Fruit fly (Drosophila melanogaster) whole organism, embryonic: ENCODE results near the gene mei-P22.

Experiments used
- Ada2b ChIP-seq: fragments of 200-800 bp; sonication (Bioruptor generic); IDR thresholded peaks from 2 replicates; pipeline ENCODE4 v1.3.6; 2022; ENCODE audit warnings: missing biosample characterization, missing genetic modification characterization
- CG12299 ChIP-seq: fragments of 200-800 bp; sonication (Bioruptor generic); optimal IDR thresholded peaks from 2 replicates; lab custom pipeline; 2018; ENCODE audit warnings: missing biosample characterization, mild to moderate bottlenecking, missing genetic modification characterization
- CG13894 ChIP-seq: fragments of 200-800 bp; sonication (Bioruptor generic); optimal IDR thresholded peaks from 3 replicates; lab custom pipeline; 2018; ENCODE audit warnings: missing biosample characterization, mild to moderate bottlenecking, missing genetic modification characterization, moderate library complexity
- CG15073 ChIP-seq: fragments of 200-800 bp; sonication (Bioruptor generic); optimal IDR thresholded peaks from 2 replicates; lab custom pipeline; 2016; ENCODE audit warnings: missing biosample characterization, missing genetic modification characterization
- CG2712 ChIP-seq: fragments of 200-800 bp; optimal IDR thresholded peaks from 3 replicates; lab custom pipeline; 2019; ENCODE audit warnings: missing biosample characterization, mild to moderate bottlenecking, missing genetic modification characterization, moderate library complexity
- CG3726 ChIP-seq: fragments of 200-800 bp; sonication (Bioruptor generic); IDR thresholded peaks from 3 replicates; pipeline ENCODE4, ENCODE4 v1.3.6; 2022; ENCODE audit warnings: missing biosample characterization, missing genetic modification characterization
- CG4282 ChIP-seq: fragments of 200-800 bp; sonication (Bioruptor generic); optimal IDR thresholded peaks from 2 replicates; lab custom pipeline; 2016; ENCODE audit warnings: missing biosample characterization, missing genetic modification characterization
- CG4424 ChIP-seq: fragments of 200-800 bp; sonication (Bioruptor generic); optimal IDR thresholded peaks from 3 replicates; lab custom pipeline; 2016; ENCODE audit warnings: missing biosample characterization, missing genetic modification characterization
- CG4730 ChIP-seq: fragments of 200-800 bp; sonication (Bioruptor generic); IDR thresholded peaks from 2 replicates; pipeline ENCODE4 v1.3.6; 2022; ENCODE audit warnings: missing biosample characterization, missing genetic modification characterization
- CG4820 ChIP-seq: fragments of 200-800 bp; sonication (Bioruptor generic); optimal IDR thresholded peaks from 3 replicates; lab custom pipeline; 2016; ENCODE audit warnings: missing biosample characterization, missing genetic modification characterization
- CG5180 ChIP-seq: fragments of 200-800 bp; sonication (Bioruptor generic); optimal IDR thresholded peaks from 3 replicates; lab custom pipeline; 2017; ENCODE audit warnings: missing biosample characterization, missing genetic modification characterization, mild to moderate bottlenecking, moderate library complexity, missing genetic modification reagents
- CG7987 ChIP-seq: fragments of 200-800 bp; sonication (Bioruptor generic); optimal IDR thresholded peaks from 2 replicates; lab custom pipeline; 2018; ENCODE audit warnings: missing biosample characterization, mild to moderate bottlenecking, missing genetic modification characterization, moderate library complexity
- CG8765 ChIP-seq: fragments of 200-800 bp; sonication (Bioruptor generic); IDR thresholded peaks from 2 replicates; pipeline ENCODE4 v1.3.6; 2022; ENCODE audit warnings: missing biosample characterization, missing genetic modification characterization
- Deaf1 ChIP-seq: fragments of 200-800 bp; optimal IDR thresholded peaks from 3 replicates; lab custom pipeline; 2019; ENCODE audit warnings: missing biosample characterization, mild to moderate bottlenecking, missing genetic modification characterization, moderate library complexity
- Dip2 ChIP-seq: fragments of 200-800 bp; sonication (Bioruptor generic); IDR thresholded peaks from 2 replicates; pipeline ENCODE4 v1.3.6; 2022; ENCODE audit warnings: missing biosample characterization, missing genetic modification characterization
- Doc2 ChIP-seq: fragments of 200-800 bp; sonication (Bioruptor generic); IDR thresholded peaks from 2 replicates; pipeline ENCODE4 v1.3.6; 2022; ENCODE audit warnings: missing biosample characterization, missing genetic modification characterization
- Drgx ChIP-seq: fragments of 200-800 bp; sonication (Bioruptor generic); IDR thresholded peaks from 2 replicates; pipeline ENCODE4 v1.3.6; 2022; ENCODE audit warnings: missing biosample characterization, missing genetic modification characterization
- Elba2 ChIP-seq: fragments of 200-800 bp; sonication (Bioruptor generic); optimal IDR thresholded peaks from 3 replicates; lab custom pipeline; 2016; ENCODE audit warnings: missing biosample characterization, missing genetic modification characterization
- Gsc ChIP-seq: fragments of 200-800 bp; sonication (Bioruptor generic); IDR thresholded peaks from 2 replicates; pipeline ENCODE4 v1.3.6; 2022; ENCODE audit warnings: missing biosample characterization, missing genetic modification characterization
- HLH4C ChIP-seq: fragments of 200-800 bp; sonication (Bioruptor generic); IDR thresholded peaks from 3 replicates; pipeline ENCODE4 v1.3.6; 2022; ENCODE audit warnings: missing biosample characterization, missing genetic modification characterization; ENCODE audit not compliant: partially characterized antibody
- Hr51 ChIP-seq, 2 experiments: fragments of 200-800 bp; sonication (Bioruptor generic); optimal IDR thresholded peaks; 2 replicates in 1 of 2; 3 replicates in 1 of 2; lab custom pipeline; 2016 to 2018; ENCODE audit warnings: missing biosample characterization in 2 of 2, missing genetic modification characterization in 2 of 2, mild to moderate bottlenecking in 1 of 2, moderate library complexity in 1 of 2
- Lhr ChIP-seq: fragments of 200-800 bp; sonication (Bioruptor generic); optimal IDR thresholded peaks from 3 replicates; lab custom pipeline; 2017; ENCODE audit warnings: mild to moderate bottlenecking, missing biosample characterization, missing genetic modification reagents, missing genetic modification characterization
- MBD-R2 ChIP-seq: fragments of 200-800 bp; sonication (Bioruptor generic); IDR thresholded peaks from 2 replicates; pipeline ENCODE4 v1.3.6; 2022; ENCODE audit warnings: missing biosample characterization, missing genetic modification characterization
- Neu2 ChIP-seq: fragments of 200-800 bp; sonication (Bioruptor generic); optimal IDR thresholded peaks from 3 replicates; lab custom pipeline; 2016; ENCODE audit warnings: missing biosample characterization, missing genetic modification characterization, borderline replicate concordance
- TFAM ChIP-seq: fragments of 200-800 bp; sonication (Bioruptor generic); optimal IDR thresholded peaks from 2 replicates; lab custom pipeline; 2017; ENCODE audit warnings: missing biosample characterization, missing genetic modification characterization, inconsistent platforms
- ab ChIP-seq: fragments of 200-800 bp; sonication (Bioruptor generic); optimal IDR thresholded peaks from 2 replicates; lab custom pipeline; 2016; ENCODE audit warnings: missing biosample characterization, missing genetic modification characterization
- aop ChIP-seq: fragments of 200-800 bp; sonication (Bioruptor generic); IDR thresholded peaks from 2 replicates; pipeline ENCODE4 v1.3.6; 2022; ENCODE audit warnings: missing biosample characterization, missing genetic modification characterization
- br ChIP-seq: fragments of >200 bp; optimal IDR thresholded peaks from 2 replicates; lab custom pipeline; 2017
- chm ChIP-seq: fragments of 200-800 bp; sonication (Bioruptor generic); IDR thresholded peaks from 2 replicates; pipeline ENCODE4 v1.3.6; 2022; ENCODE audit warnings: missing biosample characterization, missing genetic modification characterization
- eve ChIP-seq, 2 experiments: fragments of >200 bp; optimal IDR thresholded peaks; 2 replicates each; lab custom pipeline; 2017; ENCODE audit warnings: missing biosample characterization in 2 of 2, missing genetic modification characterization in 2 of 2
- fd96Cb ChIP-seq: fragments of 200-800 bp; sonication (Bioruptor generic); optimal IDR thresholded peaks from 2 replicates; lab custom pipeline; 2018; ENCODE audit warnings: missing biosample characterization, mild to moderate bottlenecking, missing genetic modification characterization, moderate library complexity
- gcm ChIP-seq: fragments of 200-800 bp; sonication (Bioruptor generic); optimal IDR thresholded peaks from 2 replicates; lab custom pipeline; 2019; ENCODE audit warnings: missing biosample characterization, mild to moderate bottlenecking, missing genetic modification characterization, moderate library complexity
- hbn ChIP-seq: fragments of 200-800 bp; sonication (Bioruptor generic); IDR thresholded peaks from 2 replicates; pipeline ENCODE4 v1.3.6; 2022; ENCODE audit warnings: missing biosample characterization, missing genetic modification characterization; ENCODE audit not compliant: partially characterized antibody
- her ChIP-seq: fragments of 200-800 bp; sonication (Bioruptor generic); optimal IDR thresholded peaks from 2 replicates; lab custom pipeline; 2016; ENCODE audit warnings: missing biosample characterization, missing genetic modification characterization
- lola ChIP-seq, 3 experiments: fragments of >200 bp in 2 of 3; fragments of 200-800 bp in 1 of 3; sonication (Bioruptor generic) in 1 of 3; optimal IDR thresholded peaks; 2 replicates each; lab custom pipeline; 2017 to 2019; ENCODE audit warnings: missing biosample characterization in 3 of 3, missing genetic modification characterization in 3 of 3, mild to moderate bottlenecking in 1 of 3, moderate library complexity in 1 of 3
- luna ChIP-seq: fragments of 200-800 bp; sonication (Bioruptor generic); optimal IDR thresholded peaks from 2 replicates; lab custom pipeline; 2016; ENCODE audit warnings: missing biosample characterization, missing genetic modification characterization
- nom ChIP-seq: fragments of 200-800 bp; sonication (Bioruptor generic); optimal IDR thresholded peaks from 2 replicates; lab custom pipeline; 2017; ENCODE audit warnings: missing biosample characterization, missing genetic modification characterization, mild to moderate bottlenecking, moderate library complexity, missing genetic modification reagents
- org-1 ChIP-seq: fragments of 200-800 bp; sonication (Bioruptor generic); optimal IDR thresholded peaks from 2 replicates; lab custom pipeline; 2017; ENCODE audit warnings: missing biosample characterization, missing genetic modification characterization
- peb ChIP-seq: fragments of 200-800 bp; sonication (Bioruptor generic); IDR thresholded peaks from 2 replicates; pipeline ENCODE4 v1.3.6; 2022; ENCODE audit warnings: missing biosample characterization, missing genetic modification characterization
- pho ChIP-seq: fragments of 200-800 bp; sonication (Bioruptor generic); optimal IDR thresholded peaks from 2 replicates; lab custom pipeline; 2016; ENCODE audit warnings: missing biosample characterization, missing genetic modification characterization
- phol ChIP-seq: fragments of 200-800 bp; sonication (Bioruptor generic); optimal IDR thresholded peaks from 3 replicates; lab custom pipeline; 2018; ENCODE audit warnings: missing biosample characterization, mild to moderate bottlenecking, missing genetic modification characterization, moderate library complexity
- pita ChIP-seq: fragments of 200-800 bp; sonication (Bioruptor generic); optimal IDR thresholded peaks from 2 replicates; lab custom pipeline; 2017; ENCODE audit warnings: missing biosample characterization, mild to moderate bottlenecking, missing genetic modification characterization
- pros ChIP-seq: fragments of 200-800 bp; sonication (Bioruptor generic); optimal IDR thresholded peaks from 3 replicates; lab custom pipeline; 2019; ENCODE audit warnings: missing biosample characterization, mild to moderate bottlenecking, missing genetic modification characterization, moderate library complexity
- pum ChIP-seq: fragments of 200-800 bp; sonication (Bioruptor generic); optimal IDR thresholded peaks from 2 replicates; lab custom pipeline; 2016; ENCODE audit warnings: missing biosample characterization, missing genetic modification characterization
- ranshi ChIP-seq: fragments of 200-800 bp; sonication (Bioruptor generic); IDR thresholded peaks from 2 replicates; pipeline ENCODE4 v1.3.6; 2022; ENCODE audit warnings: missing biosample characterization, missing genetic modification characterization
- run ChIP-seq: fragments of 200-800 bp; sonication (Bioruptor generic); optimal IDR thresholded peaks from 3 replicates; lab custom pipeline; 2018; ENCODE audit warnings: missing biosample characterization, mild to moderate bottlenecking, missing genetic modification characterization
- sens ChIP-seq: fragments of 200-800 bp; sonication (Bioruptor generic); peaks from one replicate; lab custom pipeline; 2016; ENCODE audit warnings: missing biosample characterization, missing genetic modification characterization
- trem ChIP-seq: fragments of 200-800 bp; optimal IDR thresholded peaks from 3 replicates; lab custom pipeline; 2019; ENCODE audit warnings: missing biosample characterization, mild to moderate bottlenecking, missing genetic modification characterization, moderate library complexity
- usp ChIP-seq: fragments of >200 bp; optimal IDR thresholded peaks from 2 replicates; lab custom pipeline; 2017; ENCODE audit warnings: missing biosample characterization, missing genetic modification characterization
- vvl ChIP-seq: fragments of 200-800 bp; sonication (Bioruptor generic); IDR thresholded peaks from 2 replicates; pipeline ENCODE4 v1.3.6; 2022; ENCODE audit warnings: missing biosample characterization, missing genetic modification characterization
- yki ChIP-seq: fragments of >200 bp; optimal IDR thresholded peaks from 3 replicates; lab custom pipeline; 2018

mei-P22 gene

DNA sequence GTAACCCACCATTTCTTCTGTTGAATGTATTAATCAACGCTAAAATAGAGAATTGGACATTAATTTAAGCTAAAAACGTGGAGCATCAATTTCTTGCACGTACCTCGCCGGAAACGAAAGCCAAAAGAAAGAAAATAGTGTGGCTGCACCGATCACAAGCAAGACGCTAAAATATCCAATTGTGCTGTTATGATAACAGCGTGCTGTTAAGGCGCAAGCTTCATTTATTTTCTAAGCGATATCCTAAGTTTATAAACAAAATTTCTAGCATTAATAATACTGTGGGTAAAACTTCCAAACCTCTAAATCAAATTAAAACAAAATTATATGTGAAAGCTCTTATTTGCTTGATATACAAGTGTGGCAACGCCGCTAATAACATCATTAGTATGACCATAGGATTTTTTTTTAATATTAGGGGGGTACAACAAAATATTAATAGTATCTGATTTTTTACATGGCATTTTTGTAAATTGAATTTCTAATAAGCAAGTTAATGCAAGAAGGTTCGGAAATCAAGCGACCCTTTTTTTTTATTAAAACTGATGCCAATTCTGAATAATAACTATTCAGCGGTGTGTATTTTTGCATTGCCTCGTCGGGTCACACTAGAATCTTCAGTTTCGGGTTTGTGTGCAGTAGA lies 2.9 kb upstream of the mei-P22 start, which contains the start of the genes RpL18 and Neos (continued):
- TF ChIP-seq ab (GFP tag; lab: Kevin White, UChicago) (no peak), sens (GFP tag; lab: Kevin White, UChicago) (peak; percentile 95), usp (GFP tag; lab: Kevin White, UChicago) (no peak), pros (GFP tag; lab: Kevin White, UChicago) (no peak), chm (GFP tag; lab: Robert Waterston, UW) (peak; percentile 76), nom (GFP tag; lab: Kevin White, UChicago) (peak; percentile 82), fd96Cb (peak; percentile 5), gcm (peak; percentile 71), ranshi (GFP tag; lab: Robert Waterston, UW) (peak; percentile 57), CG4282 (GFP tag; lab: Kevin White, UChicago) (peak; percentile 45), CG2712 (tag; lab: Kevin White, UChicago) (peak; percentile 74), Gsc (GFP tag; lab: Robert Waterston, UW) (no peak), Dip2 (GFP tag; lab: Robert Waterston, UW) (no peak), phol (tag; lab: Kevin White, UChicago) (peak; percentile 67), CG7987 (GFP tag; lab: Kevin White, UChicago) (peak; percentile 91), CG4730 (peak; percentile 23; the same call in 1 of the 2 replicates), hbn (GFP tag; lab: Robert Waterston, UW) (no peak), CG5180 (GFP tag; lab: Kevin White, UChicago) (no peak), Neu2 (GFP tag; lab: Kevin White, UChicago) (no peak), Lhr (peak; percentile 76), pho (GFP tag; lab: Kevin White, UChicago) (peak; percentile 74), HLH4C (GFP tag; lab: Robert Waterston, UW) (no peak), CG8765 (GFP tag; lab: Robert Waterston, UW) (no peak), TFAM (GFP tag; lab: Kevin White, UChicago) (no peak), Doc2 (GFP tag; lab: Robert Waterston, UW) (no peak), Hr51 (GFP tag; optimal IDR thresholded peaks at IDR 0.05; lab: Kevin White, UChicago) (peak; percentile 54 to 68), lola (GFP tag; optimal IDR thresholded peaks at IDR 0.05; lab: Kevin White, UChicago) (peak in 1 of 3 experiments; percentile 50), CG15073 (GFP tag; lab: Kevin White, UChicago) (no peak), CG4424 (peak; percentile 72), vvl (GFP tag; lab: Robert Waterston, UW) (peak; percentile 69), CG4820 (GFP tag; lab: Kevin White, UChicago) (peak; percentile 46), eve (GFP tag; optimal IDR thresholded peaks at IDR 0.05; lab: Kevin White, UChicago) (no peak), luna (GFP tag; lab: Kevin White, UChicago) (peak; percentile 36), trem (tag; lab: Kevin White, UChicago) (peak; percentile 79), aop (GFP tag; lab: Robert Waterston, UW) (no peak), CG3726 (GFP tag; lab: Robert Waterston, UW) (no peak), pita (GFP tag; lab: Kevin White, UChicago) (no peak), yki (lab: Kevin White, UChicago) (no peak), br (lab: Kevin White, UChicago) (no peak), Elba2 (peak; percentile 14), Deaf1 (tag; lab: Kevin White, UChicago) (no peak), pum (GFP tag; lab: Kevin White, UChicago) (peak; percentile 43), MBD-R2 (peak; percentile 61; the same call in 1 of the 2 replicates), CG12299 (tag; lab: Kevin White, UChicago) (peak; percentile 59), run (tag; lab: Kevin White, UChicago) (peak; percentile 45), Ada2b (GFP tag; lab: Robert Waterston, UW) (peak; percentile 23; the same call in 1 of the 2 replicates), org-1 (GFP tag; lab: Kevin White, UChicago) (peak; percentile 76), her (GFP tag; lab: Kevin White, UChicago) (peak; percentile 21), peb (no peak), Drgx (no peak; the same call in 1 of the 2 replicates), CG13894 (tag; lab: Kevin White, UChicago) (peak; percentile 60)
